Worm (Caenorhabditis elegans) whole organism, late embryonic: ENCODE data around the gene D2023.3.
A peak's percentile ranks its signal among the peaks of the same experiment; 100 is the strongest.

Experiments
- C08G9.2 ChIP-seq: sonication (generic microtip); optimal IDR thresholded peaks from 2 replicates; lab custom pipeline; 2016; ENCODE audit warnings: mild to moderate bottlenecking, missing genetic modification characterization, moderate library complexity, missing compliant biosample characterization
- C38D4.7 ChIP-seq: fragments of 200-800 bp; sonication (Bioruptor generic); optimal IDR thresholded peaks from 2 replicates; lab custom pipeline; 2018; ENCODE audit warnings: mild to moderate bottlenecking, missing genetic modification characterization, moderate library complexity, missing compliant biosample characterization
- F13H6.1 ChIP-seq: sonication (generic microtip); optimal IDR thresholded peaks from 2 replicates; lab custom pipeline; 2016; ENCODE audit warnings: missing genetic modification characterization, missing compliant biosample characterization
- K02D7.2 ChIP-seq: sonication (generic microtip); optimal IDR thresholded peaks from 2 replicates; lab custom pipeline; 2017; ENCODE audit warnings: mild to moderate bottlenecking, missing genetic modification characterization, missing compliant biosample characterization
- ama-1 ChIP-seq: fragments of 150-350 bp; optimal IDR thresholded peaks from 2 replicates; lab custom pipeline; 2014
- ceh-18 ChIP-seq: sonication (generic microtip); optimal IDR thresholded peaks from 2 replicates; lab custom pipeline; 2016; ENCODE audit warnings: missing genetic modification characterization, missing compliant biosample characterization
- ceh-22 ChIP-seq: sonication (generic microtip); optimal IDR thresholded peaks from 2 replicates; lab custom pipeline; 2017; ENCODE audit warnings: missing biosample characterization, missing genetic modification characterization
- ceh-24 ChIP-seq: sonication (generic microtip); optimal IDR thresholded peaks from 2 replicates; lab custom pipeline; 2016; ENCODE audit warnings: mild to moderate bottlenecking, missing genetic modification characterization, missing compliant biosample characterization
- ceh-30 ChIP-seq: fragments of 150-350 bp; optimal IDR thresholded peaks from 2 replicates; lab custom pipeline; 2014; ENCODE audit warnings: missing biosample characterization, missing genetic modification characterization
- ceh-34 ChIP-seq: sonication (generic microtip); optimal IDR thresholded peaks from 2 replicates; lab custom pipeline; 2016; ENCODE audit warnings: mild to moderate bottlenecking, missing genetic modification characterization, missing compliant biosample characterization
- ceh-6 ChIP-seq: fragments of 200-800 bp; sonication (Bioruptor generic); optimal IDR thresholded peaks from 2 replicates; lab custom pipeline; 2018; ENCODE audit warnings: mild to moderate bottlenecking, missing genetic modification characterization, missing compliant biosample characterization
- dmd-4 ChIP-seq: sonication (generic microtip); optimal IDR thresholded peaks from 2 replicates; lab custom pipeline; 2016; ENCODE audit warnings: borderline replicate concordance, missing genetic modification characterization, missing compliant biosample characterization
- dve-1 ChIP-seq: sonication (generic microtip); optimal IDR thresholded peaks from 2 replicates; lab custom pipeline; 2017; ENCODE audit warnings: antibody characterized with exemption, mild to moderate bottlenecking, missing genetic modification characterization, missing compliant biosample characterization
- elt-2 ChIP-seq: sonication (generic microtip); optimal IDR thresholded peaks from 2 replicates; lab custom pipeline; 2016; ENCODE audit warnings: missing genetic modification reagents, missing genetic modification characterization, missing compliant biosample characterization
- eyg-1 ChIP-seq: sonication (generic microtip); optimal IDR thresholded peaks from 2 replicates; lab custom pipeline; 2016; ENCODE audit warnings: missing genotype, missing genetic modification characterization, missing compliant biosample characterization
- fax-1 ChIP-seq: sonication (generic microtip); optimal IDR thresholded peaks from 2 replicates; lab custom pipeline; 2016; ENCODE audit warnings: missing genotype, missing genetic modification characterization, missing compliant biosample characterization
- fkh-6 ChIP-seq: sonication (generic microtip); optimal IDR thresholded peaks from 2 replicates; lab custom pipeline; 2016; ENCODE audit warnings: missing genetic modification characterization, missing compliant biosample characterization
- hlh-13 ChIP-seq: fragments of 200-800 bp; sonication (Bioruptor generic); optimal IDR thresholded peaks from 2 replicates; lab custom pipeline; 2018; ENCODE audit warnings: mild to moderate bottlenecking, missing genetic modification characterization, missing compliant biosample characterization
- lim-6 ChIP-seq: sonication (generic microtip); optimal IDR thresholded peaks from 2 replicates; lab custom pipeline; 2016; ENCODE audit warnings: missing genetic modification characterization, missing compliant biosample characterization
- odd-2 ChIP-seq: sonication (generic microtip); optimal IDR thresholded peaks from 2 replicates; lab custom pipeline; 2017; ENCODE audit warnings: antibody characterized with exemption, mild to moderate bottlenecking, missing genetic modification characterization, missing compliant biosample characterization
- pag-3 ChIP-seq: sonication (generic microtip); optimal IDR thresholded peaks from 2 replicates; lab custom pipeline; 2016; ENCODE audit warnings: missing compliant biosample characterization, missing genetic modification characterization, borderline replicate concordance
- pqm-1 ChIP-seq: sonication (generic microtip); optimal IDR thresholded peaks from 2 replicates; lab custom pipeline; 2016; ENCODE audit warnings: missing genetic modification characterization, missing compliant biosample characterization
- ref-2 ChIP-seq: sonication (generic microtip); optimal IDR thresholded peaks from 2 replicates; lab custom pipeline; 2016; ENCODE audit warnings: missing genetic modification characterization, missing compliant biosample characterization
- rnt-1 ChIP-seq: sonication (generic microtip); optimal IDR thresholded peaks from 2 replicates; lab custom pipeline; 2016; ENCODE audit warnings: missing genetic modification characterization, missing compliant biosample characterization
- sdc-2 ChIP-seq: sonication (generic microtip); optimal IDR thresholded peaks from 2 replicates; lab custom pipeline; 2016; ENCODE audit warnings: missing genotype, missing genetic modification characterization, missing compliant biosample characterization
- sox-2 ChIP-seq: fragments of 200-800 bp; sonication (Bioruptor generic); IDR thresholded peaks from 2 replicates; pipeline ENCODE4 v1.3.6; 2022; ENCODE audit warnings: missing genetic modification reagents, missing genetic modification characterization, missing compliant biosample characterization
- syd-9 ChIP-seq: sonication (generic microtip); optimal IDR thresholded peaks from 2 replicates; lab custom pipeline; 2016; ENCODE audit warnings: mild to moderate bottlenecking, missing genetic modification characterization, moderate library complexity, missing compliant biosample characterization
- tbx-2 ChIP-seq: sonication (generic microtip); optimal IDR thresholded peaks from 2 replicates; lab custom pipeline; 2016; ENCODE audit warnings: missing genetic modification characterization, missing compliant biosample characterization
- ttx-3 ChIP-seq: sonication (generic microtip); optimal IDR thresholded peaks from 2 replicates; lab custom pipeline; 2016; ENCODE audit warnings: missing genetic modification reagents, missing genetic modification characterization, missing compliant biosample characterization
- unc-3 ChIP-seq, 2 experiments: fragments of 200-800 bp in 1 of 2; sonication (Bioruptor generic) in 1 of 2; sonication (generic microtip) in 1 of 2; conservative IDR thresholded peaks in 1 of 2; optimal IDR thresholded peaks in 1 of 2; 2 replicates each; pipeline versions ENCODE4 v1.3.6 to Lab custom; 2016 to 2022; ENCODE audit warnings: missing compliant biosample characterization in 2 of 2, missing genetic modification characterization in 2 of 2, missing genetic modification reagents in 1 of 2
- unc-55 ChIP-seq: sonication (generic microtip); optimal IDR thresholded peaks from 2 replicates; lab custom pipeline; 2017; ENCODE audit warnings: missing biosample characterization, missing genetic modification reagents, missing genetic modification characterization
- unc-86 ChIP-seq: sonication (generic microtip); optimal IDR thresholded peaks from 2 replicates; lab custom pipeline; 2016; ENCODE audit warnings: missing genetic modification characterization, missing compliant biosample characterization

The D2023.3 gene

DNA sequence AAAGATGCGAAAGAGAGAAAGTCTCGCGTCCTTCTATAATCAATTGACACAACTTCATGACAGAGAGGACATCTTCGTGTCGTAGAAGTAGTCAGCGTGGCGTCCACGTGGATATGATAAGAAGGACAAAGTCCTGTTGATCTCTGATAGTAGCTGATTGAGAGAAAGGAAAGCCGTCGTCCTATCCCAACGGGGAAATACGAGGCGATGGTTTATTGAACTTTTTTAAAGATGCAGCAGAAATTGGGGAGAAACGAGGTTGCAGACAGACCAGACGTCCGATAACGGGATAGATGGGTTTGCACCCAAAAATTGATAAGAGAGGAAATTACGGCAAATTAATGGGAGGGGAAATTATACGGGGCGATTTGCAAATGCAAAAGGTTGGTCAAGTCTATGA lies 9.3 kb downstream of the D2023.3 start:
- TF ChIP-seq fkh-6 (tag; lab: Kevin White, UChicago) (no peak), hlh-13 (GFP tag; lab: Kevin White, UChicago) (no peak), ceh-34 (no peak), dmd-4 (tag; lab: Kevin White, UChicago) (no peak), syd-9 (tag; lab: Kevin White, UChicago) (no peak), C38D4.7 (GFP tag; lab: Kevin White, UChicago) (no peak), ceh-30 (no peak), dve-1 (no peak), C08G9.2 (tag; lab: Kevin White, UChicago) (no peak), tbx-2 (no peak), lim-6 (tag; lab: Kevin White, UChicago) (no peak)

DNA sequence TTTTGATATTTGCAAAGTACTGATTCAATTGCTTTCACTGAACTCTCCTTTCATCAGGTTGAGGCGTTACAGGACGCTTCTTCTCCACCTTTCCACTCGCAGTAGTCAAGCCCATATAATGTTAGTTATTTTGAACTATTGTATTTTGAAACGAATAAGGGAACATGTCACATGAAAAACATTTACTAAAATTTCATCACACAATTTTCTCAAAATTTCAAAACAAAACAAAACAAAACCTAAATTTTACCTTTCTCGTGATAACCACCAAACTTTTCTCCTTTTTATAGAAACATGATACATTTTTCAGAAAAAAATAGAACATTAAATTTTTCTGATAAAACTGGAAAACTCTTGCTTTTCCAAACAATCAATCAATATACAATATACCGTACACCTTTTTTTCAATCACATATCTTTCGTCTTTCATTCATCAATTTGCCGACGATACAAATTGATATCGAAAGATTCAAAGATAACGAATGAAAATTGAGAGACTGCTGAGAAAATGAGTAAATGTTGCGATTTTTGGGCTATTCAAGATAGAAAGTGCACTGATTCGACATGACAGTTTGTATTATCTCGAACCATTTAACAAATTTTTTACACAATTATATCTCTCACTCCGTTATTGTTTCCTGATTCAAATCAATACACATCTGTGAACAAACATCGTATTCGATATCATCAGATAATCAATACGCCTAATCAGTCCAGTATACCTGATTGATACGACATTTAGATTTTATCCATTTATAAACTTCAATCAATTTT lies 10.6 kb downstream of the D2023.3 start:
- TF ChIP-seq ref-2 (no peak), fax-1 (no peak), elt-2 (tag; lab: Kevin White, UChicago) (peak; percentile 40)

DNA sequence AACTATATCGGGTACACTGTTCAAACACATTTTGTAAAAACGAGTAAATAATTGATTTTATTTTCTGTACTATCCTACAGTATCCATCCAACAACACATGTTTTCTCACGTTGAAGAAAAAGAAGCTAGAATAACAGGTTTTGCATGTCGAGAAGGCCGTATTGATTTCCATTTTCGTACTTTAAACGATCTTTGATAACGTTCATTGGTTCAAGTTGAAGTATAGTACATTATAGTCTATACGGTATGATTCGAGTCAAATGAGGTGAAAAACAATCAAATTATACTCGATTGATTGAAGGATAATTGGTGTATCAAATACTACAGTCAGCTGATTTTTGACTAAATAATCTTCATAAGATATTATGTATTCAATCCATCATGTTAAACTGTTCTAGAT lies 11.3 kb downstream of the D2023.3 start:
- TF ChIP-seq dmd-4 (tag; lab: Kevin White, UChicago) (no peak), ceh-6 (GFP tag; lab: Kevin White, UChicago) (no peak), ceh-24 (tag; lab: Kevin White, UChicago) (no peak), sox-2 (GFP tag; lab: Robert Waterston, UW) (no peak), ceh-22 (tag; lab: Kevin White, UChicago) (no peak), ref-2 (no peak), sdc-2 (no peak), syd-9 (tag; lab: Kevin White, UChicago) (no peak), pag-3 (tag; lab: Kevin White, UChicago) (no peak), unc-55 (GFP tag; lab: Kevin White, UChicago) (no peak)

DNA sequence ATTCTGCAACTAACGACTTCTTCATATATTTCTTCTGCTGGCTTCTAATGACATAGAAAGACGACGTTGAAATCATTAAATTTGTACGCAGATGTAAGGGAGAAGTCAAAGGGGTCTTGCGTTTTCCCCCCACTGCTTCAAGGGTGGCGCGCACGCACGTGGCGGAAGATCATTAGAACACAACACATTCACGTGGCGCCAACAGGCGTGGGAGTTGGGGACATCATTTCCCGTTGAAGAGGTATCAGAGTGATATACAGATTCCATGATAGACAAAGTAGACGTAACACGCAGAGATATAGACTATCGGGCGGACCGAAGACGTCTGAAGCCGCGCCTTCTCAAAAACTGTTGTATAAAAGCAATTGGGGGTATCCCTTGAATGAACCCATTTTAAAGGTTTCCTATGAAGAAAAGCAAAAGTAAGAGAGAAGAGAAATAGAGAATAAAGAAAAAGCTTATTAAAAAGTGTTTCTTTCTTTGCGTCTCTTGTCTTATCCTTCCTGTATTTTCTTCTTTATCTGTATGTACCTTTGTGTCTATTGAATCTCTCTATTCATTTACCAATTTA lies 12.5 kb downstream of the D2023.3 start:
- TF ChIP-seq ama-1 (no peak), ref-2 (peak; percentile 3), ceh-18 (tag; lab: Kevin White, UChicago) (peak; percentile 20), F13H6.1 (tag; lab: Kevin White, UChicago) (peak; percentile 27)
- TF ChIP-seq, all 69 proteins: peak for 3

- TF ChIP-seq fkh-6 (tag; lab: Kevin White, UChicago), result no peak
- TF ChIP-seq C38D4.7 (GFP tag; lab: Kevin White, UChicago), result no peak
- no peak for TF ChIP-seq eyg-1 (tag; lab: Kevin White, UChicago)
- no peak for TF ChIP-seq unc-3 (GFP tag; conservative IDR thresholded peaks at IDR 0.05; lab: Robert Waterston, UW)
- TF ChIP-seq unc-3 (tag; optimal IDR thresholded peaks at IDR 0.05; lab: Kevin White, UChicago), result no peak
- no peak for TF ChIP-seq odd-2 (tag; lab: Kevin White, UChicago)
- TF ChIP-seq pqm-1 (tag; lab: Kevin White, UChicago), result no peak
- no peak for TF ChIP-seq K02D7.2
- TF ChIP-seq syd-9 (tag; lab: Kevin White, UChicago), result no peak
- no peak for TF ChIP-seq unc-86 (tag; lab: Kevin White, UChicago)
- TF ChIP-seq ama-1, result no peak
- no peak for TF ChIP-seq rnt-1 (tag; lab: Kevin White, UChicago)
- TF ChIP-seq ttx-3 (tag; lab: Kevin White, UChicago), result no peak
Measured at ce11 chrV:11798320-11798719, 13.5 kb downstream of the D2023.3 start.
